Worm (Caenorhabditis elegans) whole organism, mixed stage, embryonic: ENCODE measurements around the gene R07B7.10.

Experiments
- elt-1 ChIP-seq: sonication (generic microtip); optimal IDR thresholded peaks from 2 replicates; lab custom pipeline; 2017; ENCODE audit warnings: missing genetic modification characterization, mild to moderate bottlenecking, missing compliant biosample characterization, antibody characterized with exemption, moderate library complexity, borderline replicate concordance; ENCODE audit not compliant: insufficient read depth
- lsy-2 ChIP-seq: fragments of 150-350 bp; optimal IDR thresholded peaks from 2 replicates; lab custom pipeline; 2014; ENCODE audit warnings: missing biosample characterization, missing genetic modification characterization
- mab-5 ChIP-seq: fragments of 150-350 bp; optimal IDR thresholded peaks from 2 replicates; lab custom pipeline; 2014; ENCODE audit warnings: missing biosample characterization, missing genetic modification characterization
- nhr-12 ChIP-seq: fragments of 150-350 bp; optimal IDR thresholded peaks from 2 replicates; lab custom pipeline; 2014; ENCODE audit warnings: missing biosample characterization, missing genetic modification characterization

- TF ChIP-seq mab-5 (tag; lab: Kevin White, UChicago) (no peak), elt-1 (tag; lab: Kevin White, UChicago) (no peak), nhr-12 (tag; lab: Kevin White, UChicago) (no peak), lsy-2 (tag; lab: Kevin White, UChicago) (no peak)
These were observed 45.1 kb upstream of the R07B7.10 start for ce11 chrV:12037889-12038288.
